Worm (Caenorhabditis elegans) whole organism, midembryonic: ENCODE data around the gene ZK632.14.
A peak's percentile ranks its signal among the peaks of the same experiment; 100 is the strongest.

Experiments used
- T22C8.4 ChIP-seq: fragments of 200-800 bp; sonication (Bioruptor generic); IDR thresholded peaks from 2 replicates; pipeline ENCODE4 v1.3.6; 2022; ENCODE audit warnings: missing genetic modification characterization, missing compliant biosample characterization
- cog-1 ChIP-seq: sonication (generic microtip); optimal IDR thresholded peaks from 2 replicates; lab custom pipeline; 2016; ENCODE audit warnings: missing genetic modification characterization, missing compliant biosample characterization
- flt-1 ChIP-seq: fragments of 200-800 bp; sonication (Bioruptor generic); IDR thresholded peaks from 2 replicates; pipeline ENCODE4 v1.3.6; 2022; ENCODE audit warnings: missing genetic modification characterization, missing compliant biosample characterization
- klf-2 ChIP-seq: fragments of 200-800 bp; sonication (Bioruptor generic); conservative IDR thresholded peaks from 2 replicates; pipeline ENCODE4 v1.3.6; 2022; ENCODE audit warnings: missing genetic modification reagents, missing genetic modification characterization, missing compliant biosample characterization
- med-1 ChIP-seq: sonication (generic microtip); optimal IDR thresholded peaks from 2 replicates; lab custom pipeline; 2017; ENCODE audit warnings: missing genetic modification characterization, mild to moderate bottlenecking, missing compliant biosample characterization, antibody characterized with exemption, missing genetic modification reagents; ENCODE audit not compliant: insufficient read depth
- ref-1 ChIP-seq: fragments of 200-800 bp; sonication (Bioruptor generic); conservative IDR thresholded peaks from 2 replicates; pipeline ENCODE4 v1.3.6; 2022; ENCODE audit warnings: missing genetic modification reagents, missing genetic modification characterization, missing compliant biosample characterization
- tab-1 ChIP-seq: fragments of 200-800 bp; sonication (Bioruptor generic); IDR thresholded peaks from 2 replicates; pipeline ENCODE4 v1.3.6; 2022; ENCODE audit warnings: missing genetic modification characterization, missing compliant biosample characterization
- ztf-23 ChIP-seq: fragments of 200-800 bp; sonication (Bioruptor generic); IDR thresholded peaks from 2 replicates; pipeline ENCODE4 v1.3.6; 2022; ENCODE audit warnings: missing genetic modification reagents, missing genetic modification characterization, missing compliant biosample characterization
- ztf-29 ChIP-seq: fragments of 200-800 bp; sonication (Bioruptor generic); IDR thresholded peaks from 2 replicates; pipeline ENCODE4 v1.3.6; 2022; ENCODE audit warnings: missing genetic modification reagents, missing genetic modification characterization, missing compliant biosample characterization

Gene ZK632.14

ce11 chrIII:9822942-9823341 is 9.7 kb downstream of the ZK632.14 start, which contains the start of gene arl-5:
TSS of gene arl-5 (plus strand) at chrIII:9823242.
- TF ChIP-seq ref-1 (no peak), flt-1 (GFP tag; lab: Robert Waterston, UW) (no peak), klf-2 (no peak), ztf-23 (GFP tag; lab: Robert Waterston, UW) (no peak), cog-1 (tag; lab: Kevin White, UChicago) (no peak), ztf-29 (GFP tag; lab: Robert Waterston, UW) (no peak), med-1 (GFP tag; lab: Kevin White, UChicago) (no peak), tab-1 (GFP tag; lab: Robert Waterston, UW) (no peak), T22C8.4 (GFP tag; lab: Robert Waterston, UW) (no peak)

ce11 chrIII:9823748-9824147 is 10.5 kb downstream of the ZK632.14 start:
- TF ChIP-seq klf-2, result no peak
- no peak for TF ChIP-seq T22C8.4 (GFP tag; lab: Robert Waterston, UW)
- no peak for TF ChIP-seq med-1 (GFP tag; lab: Kevin White, UChicago)

- TF ChIP-seq flt-1 (GFP tag; lab: Robert Waterston, UW), result no peak
- TF ChIP-seq med-1 (GFP tag; lab: Kevin White, UChicago), result no peak
- TF ChIP-seq ztf-29 (GFP tag; lab: Robert Waterston, UW), result no peak
- no peak for TF ChIP-seq klf-2
- TF ChIP-seq ref-1, result no peak
- no peak for TF ChIP-seq ztf-23 (GFP tag; lab: Robert Waterston, UW)
- no peak for TF ChIP-seq cog-1 (tag; lab: Kevin White, UChicago)
- TF ChIP-seq T22C8.4 (GFP tag; lab: Robert Waterston, UW), result no peak
- no peak for TF ChIP-seq tab-1 (GFP tag; lab: Robert Waterston, UW)
Observed at ce11 chrIII:9824330-9824934, 11.2 kb downstream of the ZK632.14 start, which contains the start of gene lin-52. TSS of gene lin-52 (minus strand) at chrIII:9824750.

- TF ChIP-seq tab-1 (GFP tag; lab: Robert Waterston, UW), result no peak
- TF ChIP-seq ztf-29 (GFP tag; lab: Robert Waterston, UW), result 0 out of 2 replicates have a peak, but pooled peaks have one; percentile 38
Observed at ce11 chrIII:9825073-9825828, 12.0 kb downstream of the ZK632.14 start, which contains the start of gene ZK632.9. TSS of gene ZK632.9 (minus strand) at chrIII:9825432.

- TF ChIP-seq flt-1 (GFP tag; lab: Robert Waterston, UW) (no peak), tab-1 (GFP tag; lab: Robert Waterston, UW) (no peak), ztf-29 (GFP tag; lab: Robert Waterston, UW) (no peak), ztf-23 (GFP tag; lab: Robert Waterston, UW) (no peak), med-1 (GFP tag; lab: Kevin White, UChicago) (no peak), ref-1 (no peak)
Observed at ce11 chrIII:9826005-9826404, 12.8 kb downstream of the ZK632.14 start.

- peak; percentile 0 for TF ChIP-seq cog-1 (tag; lab: Kevin White, UChicago)
- TF ChIP-seq ztf-23 (GFP tag; lab: Robert Waterston, UW), result no peak
Observed at ce11 chrIII:9827163-9827951, 14.1 kb downstream of the ZK632.14 start, which contains the start of the genes ZK632.10 and ZK632.11. TSS of gene ZK632.10 (minus strand) at chrIII:9827722. TSS of gene ZK632.11 (plus strand) at chrIII:9827915.

ce11 chrIII:9830502-9830901 is 17.3 kb downstream of the ZK632.14 start, which contains the start of gene ZK632.12:
TSS of gene ZK632.12 (plus strand) at chrIII:9830802.
- TF ChIP-seq med-1 (GFP tag; lab: Kevin White, UChicago), result no peak
- TF ChIP-seq tab-1 (GFP tag; lab: Robert Waterston, UW), result no peak
- no peak for TF ChIP-seq flt-1 (GFP tag; lab: Robert Waterston, UW)
- TF ChIP-seq klf-2, result no peak
- no peak for TF ChIP-seq ztf-23 (GFP tag; lab: Robert Waterston, UW)
- no peak for TF ChIP-seq ztf-29 (GFP tag; lab: Robert Waterston, UW)
- no peak for TF ChIP-seq T22C8.4 (GFP tag; lab: Robert Waterston, UW)
- no peak for TF ChIP-seq ref-1
- no peak for TF ChIP-seq cog-1 (tag; lab: Kevin White, UChicago)

- TF ChIP-seq cog-1 (tag; lab: Kevin White, UChicago), result no peak
- TF ChIP-seq klf-2, result no peak
- no peak for TF ChIP-seq ztf-23 (GFP tag; lab: Robert Waterston, UW)
- TF ChIP-seq tab-1 (GFP tag; lab: Robert Waterston, UW), result no peak
- no peak for TF ChIP-seq ref-1
- TF ChIP-seq flt-1 (GFP tag; lab: Robert Waterston, UW), result no peak
- no peak for TF ChIP-seq med-1 (GFP tag; lab: Kevin White, UChicago)
- no peak for TF ChIP-seq ztf-29 (GFP tag; lab: Robert Waterston, UW)
- TF ChIP-seq T22C8.4 (GFP tag; lab: Robert Waterston, UW), result no peak
Observed at ce11 chrIII:9832569-9832968, 19.3 kb downstream of the ZK632.14 start.

ce11 chrIII:9834888-9835287 is 21.6 kb downstream of the ZK632.14 start, which contains the start of gene K11H3.8:
TSS of gene K11H3.8 (plus strand) at chrIII:9835188.
- TF ChIP-seq T22C8.4 (GFP tag; lab: Robert Waterston, UW) (no peak), cog-1 (tag; lab: Kevin White, UChicago) (no peak), med-1 (GFP tag; lab: Kevin White, UChicago) (no peak), ztf-29 (GFP tag; lab: Robert Waterston, UW) (no peak), klf-2 (no peak), flt-1 (GFP tag; lab: Robert Waterston, UW) (no peak), tab-1 (GFP tag; lab: Robert Waterston, UW) (no peak), ztf-23 (GFP tag; lab: Robert Waterston, UW) (no peak), ref-1 (no peak)
